Fruit fly (Drosophila melanogaster) whole organism, embryonic: ENCODE data around the gene Ugt35E2.

Experiments used
- Ada2b ChIP-seq: fragments of 200-800 bp; sonication (Bioruptor generic); IDR thresholded peaks from 2 replicates; pipeline ENCODE4 v1.3.6; 2022; ENCODE audit warnings: missing biosample characterization, missing genetic modification characterization
- Bgb ChIP-seq: fragments of 200-800 bp; sonication (Bioruptor generic); IDR thresholded peaks from 2 replicates; pipeline ENCODE4 v1.3.6; 2022; ENCODE audit warnings: missing biosample characterization, missing genetic modification characterization; ENCODE audit not compliant: partially characterized antibody
- BtbVII ChIP-seq: fragments of 200-800 bp; sonication (Bioruptor generic); optimal IDR thresholded peaks from 3 replicates; lab custom pipeline; 2017; ENCODE audit warnings: missing biosample characterization, mild to moderate bottlenecking, missing genetic modification characterization
- CG10462 ChIP-seq: fragments of 200-800 bp; sonication (Bioruptor generic); optimal IDR thresholded peaks from 2 replicates; lab custom pipeline; 2016; ENCODE audit warnings: missing biosample characterization, missing genetic modification characterization
- CG1603 ChIP-seq: fragments of 200-800 bp; sonication (Bioruptor generic); optimal IDR thresholded peaks from 2 replicates; lab custom pipeline; 2019; ENCODE audit warnings: missing biosample characterization, mild to moderate bottlenecking, missing genetic modification characterization, moderate library complexity
- CG16863 ChIP-seq: fragments of 200-800 bp; sonication (Bioruptor generic); optimal IDR thresholded peaks from 3 replicates; lab custom pipeline; 2016; ENCODE audit warnings: missing biosample characterization, missing genetic modification characterization
- CG17186 ChIP-seq: fragments of 200-800 bp; sonication (Bioruptor generic); optimal IDR thresholded peaks from 3 replicates; lab custom pipeline; 2017; ENCODE audit warnings: missing biosample characterization, missing genetic modification reagents, missing genetic modification characterization
- CG17328 ChIP-seq: fragments of 200-800 bp; sonication (Bioruptor generic); IDR thresholded peaks from 2 replicates; pipeline ENCODE4 v1.3.6; 2022; ENCODE audit warnings: missing biosample characterization, missing genetic modification characterization
- CG17359 ChIP-seq: fragments of 200-800 bp; sonication (Bioruptor generic); optimal IDR thresholded peaks from 3 replicates; lab custom pipeline; 2018; ENCODE audit warnings: missing biosample characterization, mild to moderate bottlenecking, missing genetic modification characterization, moderate library complexity
- CG17385 ChIP-seq: fragments of 200-800 bp; sonication (Bioruptor generic); optimal IDR thresholded peaks from 3 replicates; lab custom pipeline; 2018; ENCODE audit warnings: missing biosample characterization, mild to moderate bottlenecking, missing genetic modification characterization
- CG2116 ChIP-seq: fragments of 200-800 bp; sonication (Bioruptor generic); optimal IDR thresholded peaks from 3 replicates; lab custom pipeline; 2018; ENCODE audit warnings: missing biosample characterization, mild to moderate bottlenecking, missing genetic modification characterization
- CG2889 ChIP-seq: fragments of 200-800 bp; sonication (Bioruptor generic); IDR thresholded peaks from 3 replicates; pipeline ENCODE4 v1.3.6; 2022; ENCODE audit warnings: missing biosample characterization, missing genetic modification characterization
- CG30020 ChIP-seq: fragments of 200-800 bp; optimal IDR thresholded peaks from 2 replicates; lab custom pipeline; 2019; ENCODE audit warnings: missing biosample characterization, mild to moderate bottlenecking, missing genetic modification characterization, moderate library complexity
- CG30431 ChIP-seq: fragments of 200-800 bp; sonication (Bioruptor generic); optimal IDR thresholded peaks from 2 replicates; lab custom pipeline; 2017; ENCODE audit warnings: missing biosample characterization, missing genetic modification characterization
- CG3407 ChIP-seq: fragments of 200-800 bp; sonication (Bioruptor generic); optimal IDR thresholded peaks from 2 replicates; lab custom pipeline; 2018; ENCODE audit warnings: missing biosample characterization, mild to moderate bottlenecking, missing genetic modification characterization
- CG34376 ChIP-seq: fragments of 200-800 bp; sonication (Bioruptor generic); optimal IDR thresholded peaks from 2 replicates; lab custom pipeline; 2018; ENCODE audit warnings: missing biosample characterization, mild to moderate bottlenecking, missing genetic modification characterization
- CG4820 ChIP-seq: fragments of 200-800 bp; sonication (Bioruptor generic); optimal IDR thresholded peaks from 3 replicates; lab custom pipeline; 2016; ENCODE audit warnings: missing biosample characterization, missing genetic modification characterization
- CG4854 ChIP-seq: fragments of 200-800 bp; sonication (Bioruptor generic); optimal IDR thresholded peaks from 2 replicates; lab custom pipeline; 2016; ENCODE audit warnings: missing biosample characterization, missing genetic modification characterization, inconsistent platforms
- CG6175 ChIP-seq: fragments of 200-800 bp; sonication (Bioruptor generic); IDR thresholded peaks from 3 replicates; pipeline ENCODE4 v1.3.6; 2022; ENCODE audit warnings: missing biosample characterization, missing genetic modification characterization
- CG6683 ChIP-seq: fragments of 200-800 bp; sonication (Bioruptor generic); optimal IDR thresholded peaks from 2 replicates; lab custom pipeline; 2017; ENCODE audit warnings: missing biosample characterization, mild to moderate bottlenecking, missing genetic modification characterization, missing genetic modification reagents
- CG8281 ChIP-seq: fragments of 200-800 bp; sonication (Bioruptor generic); optimal IDR thresholded peaks from 2 replicates; lab custom pipeline; 2018; ENCODE audit warnings: missing biosample characterization, mild to moderate bottlenecking, missing genetic modification characterization, moderate library complexity
- CG9215 ChIP-seq: fragments of 200-800 bp; sonication (Bioruptor generic); IDR thresholded peaks from 2 replicates; pipeline ENCODE4 v1.3.6; 2022; ENCODE audit warnings: missing biosample characterization, missing genetic modification characterization
- E2f1 ChIP-seq: fragments of 200-800 bp; sonication (Bioruptor generic); IDR thresholded peaks from 2 replicates; pipeline ENCODE4 v1.3.6; 2022; ENCODE audit warnings: missing biosample characterization, missing genetic modification characterization
- Eip74EF ChIP-seq, 2 experiments: fragments of 200-800 bp in 1 of 2; fragments of >200 bp in 1 of 2; sonication (Bioruptor generic) in 1 of 2; optimal IDR thresholded peaks; 2 replicates each; lab custom pipeline; 2017 to 2019; ENCODE audit warnings: missing biosample characterization in 2 of 2, missing genetic modification characterization in 2 of 2, mild to moderate bottlenecking in 1 of 2, moderate library complexity in 1 of 2
- Hr51 ChIP-seq, 2 experiments: fragments of 200-800 bp; sonication (Bioruptor generic); optimal IDR thresholded peaks; 2 replicates in 1 of 2; 3 replicates in 1 of 2; lab custom pipeline; 2016 to 2018; ENCODE audit warnings: missing biosample characterization in 2 of 2, missing genetic modification characterization in 2 of 2, mild to moderate bottlenecking in 1 of 2, moderate library complexity in 1 of 2
- Mad ChIP-seq: fragments of 200-800 bp; sonication (Bioruptor generic); optimal IDR thresholded peaks from 2 replicates; lab custom pipeline; 2016; ENCODE audit warnings: missing biosample characterization, missing genetic modification characterization
- Nf-YB ChIP-seq: fragments of 200-800 bp; sonication (Bioruptor generic); optimal IDR thresholded peaks from 3 replicates; lab custom pipeline; 2019; ENCODE audit warnings: missing biosample characterization, mild to moderate bottlenecking, missing genetic modification characterization, moderate library complexity
- Sry-β ChIP-seq: fragments of 200-800 bp; sonication (Bioruptor generic); optimal IDR thresholded peaks from 2 replicates; lab custom pipeline; 2018; ENCODE audit warnings: missing biosample characterization, mild to moderate bottlenecking, missing genetic modification characterization, moderate library complexity
- Ssrp ChIP-seq: fragments of 200-800 bp; sonication (Bioruptor generic); optimal IDR thresholded peaks from 2 replicates; lab custom pipeline; 2018; ENCODE audit warnings: missing biosample characterization, mild to moderate bottlenecking, missing genetic modification characterization, moderate library complexity
- Taf1 ChIP-seq: fragments of 200-800 bp; sonication (Bioruptor generic); IDR thresholded peaks from 2 replicates; pipeline ENCODE4 v1.3.6; 2022; ENCODE audit warnings: missing biosample characterization, missing genetic modification characterization
- abd-A ChIP-seq: fragments of 200-800 bp; sonication (Bioruptor generic); optimal IDR thresholded peaks from 3 replicates; lab custom pipeline; 2019; ENCODE audit warnings: missing biosample characterization, mild to moderate bottlenecking, missing genetic modification characterization, moderate library complexity
- ash1 ChIP-seq: fragments of 200-800 bp; sonication (Bioruptor generic); optimal IDR thresholded peaks from 2 replicates; lab custom pipeline; 2018; ENCODE audit warnings: missing biosample characterization, mild to moderate bottlenecking, missing genetic modification characterization
- bowl ChIP-seq: fragments of 200-800 bp; sonication (Bioruptor generic); IDR thresholded peaks from 2 replicates; pipeline ENCODE4 v1.3.6; 2022; ENCODE audit warnings: missing biosample characterization, missing genetic modification characterization
- chm ChIP-seq: fragments of 200-800 bp; sonication (Bioruptor generic); IDR thresholded peaks from 2 replicates; pipeline ENCODE4 v1.3.6; 2022; ENCODE audit warnings: missing biosample characterization, missing genetic modification characterization
- dmrt11E ChIP-seq: fragments of 200-800 bp; sonication (Bioruptor generic); optimal IDR thresholded peaks from 3 replicates; lab custom pipeline; 2018; ENCODE audit warnings: missing biosample characterization, mild to moderate bottlenecking, missing genetic modification characterization, moderate library complexity
- dysf ChIP-seq: fragments of 200-800 bp; sonication (Bioruptor generic); IDR thresholded peaks from 3 replicates; pipeline ENCODE4 v1.3.6; 2022; ENCODE audit warnings: missing biosample characterization, missing genetic modification characterization
- gt ChIP-seq: fragments of 200-800 bp; sonication (Bioruptor generic); IDR thresholded peaks from 2 replicates; pipeline ENCODE4 v1.3.6; 2022; ENCODE audit warnings: missing biosample characterization, missing genetic modification characterization
- h ChIP-seq: fragments of >200 bp; optimal IDR thresholded peaks from 2 replicates; lab custom pipeline; 2017
- ham ChIP-seq: fragments of 200-800 bp; sonication (Bioruptor generic); IDR thresholded peaks from 2 replicates; pipeline ENCODE4 v1.3.6; 2022; ENCODE audit warnings: missing biosample characterization, missing genetic modification characterization
- hkb ChIP-seq, 2 experiments: fragments of 200-800 bp in 1 of 2; fragments of >200 bp in 1 of 2; sonication (Bioruptor generic) in 1 of 2; IDR thresholded peaks in 1 of 2; optimal IDR thresholded peaks in 1 of 2; 2 replicates each; pipeline versions ENCODE4 v1.3.6 to Lab custom; 2017 to 2022; ENCODE audit warnings: missing biosample characterization in 1 of 2, missing genetic modification characterization in 1 of 2
- inv ChIP-seq: fragments of 200-800 bp; sonication (Bioruptor generic); IDR thresholded peaks from 2 replicates; pipeline ENCODE4 v1.3.6; 2022; ENCODE audit warnings: missing biosample characterization, missing genetic modification characterization; ENCODE audit not compliant: partially characterized antibody
- kay ChIP-seq: fragments of 200-800 bp; sonication (Bioruptor generic); optimal IDR thresholded peaks from 2 replicates; lab custom pipeline; 2016; ENCODE audit warnings: missing biosample characterization, missing genetic modification characterization
- mam ChIP-seq: fragments of 200-800 bp; sonication (Bioruptor generic); optimal IDR thresholded peaks from 3 replicates; lab custom pipeline; 2016; ENCODE audit warnings: missing biosample characterization, missing genetic modification characterization
- onecut ChIP-seq: fragments of 200-800 bp; sonication (Bioruptor generic); IDR thresholded peaks from 2 replicates; pipeline ENCODE4 v1.3.6; 2022; ENCODE audit warnings: missing biosample characterization, missing genetic modification characterization
- sens-2 ChIP-seq: fragments of 200-800 bp; sonication (Bioruptor generic); IDR thresholded peaks from 2 replicates; pipeline ENCODE4 v1.3.6; 2022; ENCODE audit warnings: missing biosample characterization, missing genetic modification characterization
- sim ChIP-seq: fragments of 200-800 bp; sonication (Bioruptor generic); IDR thresholded peaks from 2 replicates; pipeline ENCODE4 v1.3.6; 2022; ENCODE audit warnings: missing biosample characterization, missing genetic modification characterization
- trh ChIP-seq: fragments of 200-800 bp; sonication (Bioruptor generic); optimal IDR thresholded peaks from 2 replicates; lab custom pipeline; 2016; ENCODE audit warnings: missing biosample characterization, missing genetic modification characterization
- wek ChIP-seq: fragments of 200-800 bp; sonication (Bioruptor generic); optimal IDR thresholded peaks from 3 replicates; lab custom pipeline; 2018; ENCODE audit warnings: missing biosample characterization, mild to moderate bottlenecking, missing genetic modification characterization, moderate library complexity

The Ugt35E2 gene

DNA sequence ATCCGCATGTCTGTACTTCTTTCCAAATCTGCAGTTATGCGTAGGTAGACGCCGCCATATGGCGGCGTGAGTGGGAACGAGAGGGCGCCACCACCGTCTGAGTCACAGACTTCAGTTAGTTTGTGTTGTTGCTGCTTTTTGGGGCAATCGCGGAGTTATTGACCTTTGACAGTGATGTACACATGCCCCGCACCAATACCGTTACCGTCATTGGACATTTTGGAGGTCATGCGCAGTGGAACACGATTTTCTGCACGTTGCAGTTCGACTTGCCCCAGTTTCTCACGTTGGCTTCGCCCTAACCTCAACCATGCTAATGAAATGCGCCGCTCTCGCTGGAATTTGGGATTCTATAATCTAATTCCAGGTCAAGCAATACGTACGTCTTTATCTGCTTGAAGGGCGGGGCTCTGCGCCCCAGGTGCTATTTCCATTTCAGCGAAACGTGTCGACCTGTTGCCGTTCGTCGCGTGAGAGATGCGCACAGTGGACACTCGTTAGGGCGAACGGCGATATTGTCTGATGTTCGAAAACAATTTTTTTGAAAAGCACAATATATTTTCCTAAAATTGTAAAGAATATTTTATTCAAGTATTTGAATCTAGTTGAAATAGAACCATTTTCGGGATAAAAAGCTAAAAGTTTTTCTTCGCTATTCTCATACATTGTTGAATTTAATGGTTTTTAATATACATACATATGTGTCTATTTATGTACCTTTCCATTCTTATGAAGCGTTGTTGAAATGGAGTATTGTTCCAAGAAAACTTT lies 43.7 kb upstream of the Ugt35E2 start (continued):
- peak; percentile 64 for TF ChIP-seq CG17385
- peak; percentile 65 for TF ChIP-seq Mad
- TF ChIP-seq CG17328 (GFP tag; lab: Robert Waterston, UW) = peak; percentile 78
- peak; percentile 60 for TF ChIP-seq E2f1 (GFP tag; lab: Robert Waterston, UW)
- peak; percentile 33; the same call in 1 of the 2 replicates for TF ChIP-seq gt (GFP tag; lab: Robert Waterston, UW)
- peak; percentile 63 for TF ChIP-seq CG1603 (tag; lab: Kevin White, UChicago)
- TF ChIP-seq Hr51 (GFP tag; optimal IDR thresholded peaks at IDR 0.05; lab: Kevin White, UChicago) = peak; percentile 49 to 63
- peak; percentile 68 for TF ChIP-seq CG16863 (GFP tag; lab: Kevin White, UChicago)
- TF ChIP-seq chm (GFP tag; lab: Robert Waterston, UW) = peak; percentile 44; the same call in 1 of the 2 replicates
- peak; percentile 62 for TF ChIP-seq Ssrp (tag; lab: Kevin White, UChicago)
- TF ChIP-seq BtbVII (GFP tag; lab: Kevin White, UChicago) = peak; percentile 25
- TF ChIP-seq Taf1 (GFP tag; lab: Robert Waterston, UW) = no peak; the same call in 1 of the 2 replicates
- no peak for TF ChIP-seq ham (GFP tag; lab: Robert Waterston, UW)
- peak; percentile 9 for TF ChIP-seq CG8281 (tag; lab: Kevin White, UChicago)
- no peak for TF ChIP-seq sim (GFP tag; lab: Robert Waterston, UW)
- no peak; the same call in 1 of the 2 replicates for TF ChIP-seq sens-2 (GFP tag; lab: Robert Waterston, UW)
- peak; percentile 73 for TF ChIP-seq CG17359 (tag; lab: Kevin White, UChicago)
- peak; percentile 83 for TF ChIP-seq CG4820 (GFP tag; lab: Kevin White, UChicago)
- TF ChIP-seq CG6175 (GFP tag; lab: Robert Waterston, UW) = peak; percentile 63; the same call in 1 of the 3 replicates
- no peak for TF ChIP-seq CG6683 (GFP tag; lab: Kevin White, UChicago)
- peak; percentile 34; the same call in 1 of the 2 replicates for TF ChIP-seq onecut (GFP tag; lab: Robert Waterston, UW)
- peak; percentile 84 for TF ChIP-seq kay (GFP tag; lab: Kevin White, UChicago)
- TF ChIP-seq mam (GFP tag; lab: Kevin White, UChicago) = peak; percentile 87
- TF ChIP-seq Eip74EF (GFP tag; optimal IDR thresholded peaks at IDR 0.05; lab: Kevin White, UChicago) = peak in 1 of 2 experiments; percentile 8
- TF ChIP-seq CG10462 (GFP tag; lab: Kevin White, UChicago) = no peak
- TF ChIP-seq inv (GFP tag; lab: Robert Waterston, UW) = peak; percentile 32; the same call in 1 of the 2 replicates
- TF ChIP-seq Ada2b = peak; percentile 73
- TF ChIP-seq h (lab: Kevin White, UChicago) = no peak
- peak; percentile 82 for TF ChIP-seq dysf (GFP tag; lab: Robert Waterston, UW)
- TF ChIP-seq Nf-YB (GFP tag; lab: Kevin White, UChicago) = peak; percentile 9
- TF ChIP-seq CG9215 (GFP tag; lab: Robert Waterston, UW) = peak; percentile 69
- TF ChIP-seq bowl (GFP tag; lab: Robert Waterston, UW) = peak; percentile 63
- no peak for TF ChIP-seq Bgb (GFP tag; lab: Robert Waterston, UW)
- no peak for TF ChIP-seq trh (GFP tag; lab: Kevin White, UChicago)
- peak; percentile 51 for TF ChIP-seq dmrt11E (tag; lab: Kevin White, UChicago)
- peak; percentile 32 for TF ChIP-seq CG30431 (GFP tag; lab: Kevin White, UChicago)
- no peak for TF ChIP-seq ash1 (GFP tag; lab: Kevin White, UChicago)
- peak; percentile 10 for TF ChIP-seq CG30020 (tag; lab: Kevin White, UChicago)
- TF ChIP-seq CG17186 (GFP tag; lab: Kevin White, UChicago) = no peak
- TF ChIP-seq Sry-β (GFP tag; lab: Kevin White, UChicago) = peak; percentile 90
- peak; percentile 76 for TF ChIP-seq CG34376 (GFP tag; lab: Kevin White, UChicago)
- peak; percentile 64 for TF ChIP-seq CG2889 (GFP tag; lab: Robert Waterston, UW)
- peak; percentile 41 for TF ChIP-seq CG3407
- TF ChIP-seq abd-A = peak; percentile 82
- TF ChIP-seq hkb (optimal IDR thresholded peaks at IDR 0.05; lab: Kevin White, UChicago) = no peak
- TF ChIP-seq hkb (GFP tag; IDR thresholded peaks at IDR 0.05; lab: Robert Waterston, UW) = peak; percentile 73
- peak; percentile 18 for TF ChIP-seq CG2116
- peak; percentile 67 for TF ChIP-seq CG4854 (GFP tag; lab: Kevin White, UChicago)
- TF ChIP-seq wek (GFP tag; lab: Kevin White, UChicago) = no peak
